Fruit fly (Drosophila melanogaster) Kc167 (cell line): ENCODE results near the gene CG14990.

Experiments
- Myc ChIP-seq: fragments of >200 bp; optimal IDR thresholded peaks from 2 replicates; lab custom pipeline; 2017; ENCODE audit warnings: missing external identifiers
- Sin3A ChIP-seq: fragments of >200 bp; optimal IDR thresholded peaks from 2 replicates; lab custom pipeline; 2018; ENCODE audit warnings: missing external identifiers
- h ChIP-seq: fragments of >200 bp; optimal IDR thresholded peaks from 3 replicates; lab custom pipeline; 2018; ENCODE audit warnings: missing external identifiers
- insv ChIP-seq: fragments of >200 bp; optimal IDR thresholded peaks from 3 replicates; lab custom pipeline; 2018; ENCODE audit warnings: missing external identifiers
- psq ChIP-seq: fragments of >200 bp; optimal IDR thresholded peaks from 2 replicates; lab custom pipeline; 2017; ENCODE audit warnings: missing external identifiers
- ttk ChIP-seq: sonication (Bioruptor generic); optimal IDR thresholded peaks from 2 replicates; lab custom pipeline; 2017; ENCODE audit warnings: missing external identifiers

The CG14990 gene

dm6 chr3L:4133724-4134678 is 41.0 kb downstream of the CG14990 start, which contains the start of gene ens:
ens (minus strand) TSS chr3L:4134550.
- no peak for TF ChIP-seq psq (lab: Kevin White, UChicago)
- TF ChIP-seq h (lab: Kevin White, UChicago) = no peak
- no peak for TF ChIP-seq Myc (lab: Kevin White, UChicago)
- no peak for TF ChIP-seq insv (lab: Kevin White, UChicago)
- no peak for TF ChIP-seq Sin3A (lab: Kevin White, UChicago)
- no peak for TF ChIP-seq ttk

- TF ChIP-seq insv (lab: Kevin White, UChicago) (no peak), psq (lab: Kevin White, UChicago) (no peak), h (lab: Kevin White, UChicago) (no peak), Myc (lab: Kevin White, UChicago) (no peak), Sin3A (lab: Kevin White, UChicago) (no peak), ttk (no peak)
Observed at dm6 chr3L:4135857-4136256, 42.9 kb downstream of the CG14990 start, which contains the start of gene RfC4. RfC4 (minus strand) TSS chr3L:4136038.

- TF ChIP-seq Sin3A (lab: Kevin White, UChicago) (no peak), Myc (lab: Kevin White, UChicago) (no peak), insv (lab: Kevin White, UChicago) (no peak), ttk (no peak), psq (lab: Kevin White, UChicago) (no peak), h (lab: Kevin White, UChicago) (no peak)
Observed at dm6 chr3L:4138804-4139521, 46.0 kb downstream of the CG14990 start, which contains the start of the genes Rop and Ras64B. Rop (minus strand) TSS chr3L:4138996. Ras64B (plus strand) TSS chr3L:4139076.

- TF ChIP-seq ttk (no peak), Myc (lab: Kevin White, UChicago) (no peak), psq (lab: Kevin White, UChicago) (no peak), Sin3A (lab: Kevin White, UChicago) (no peak), insv (lab: Kevin White, UChicago) (no peak), h (lab: Kevin White, UChicago) (no peak)
Observed at dm6 chr3L:4141167-4141566, 48.2 kb downstream of the CG14990 start, which contains the start of gene Akh. Akh (plus strand) TSS chr3L:4141467.

dm6 chr3L:4142064-4142463 is 49.1 kb downstream of the CG14990 start, which contains the start of gene CG32260:
CG32260 (plus strand) TSS chr3L:4142364.
- TF ChIP-seq insv (lab: Kevin White, UChicago) = no peak
- no peak for TF ChIP-seq psq (lab: Kevin White, UChicago)
- no peak for TF ChIP-seq ttk
- no peak for TF ChIP-seq h (lab: Kevin White, UChicago)
- TF ChIP-seq Sin3A (lab: Kevin White, UChicago) = no peak
- TF ChIP-seq Myc (lab: Kevin White, UChicago) = no peak
